Worm (Caenorhabditis elegans): ENCODE measurements around the gene C03B1.1.
A peak's percentile ranks its signal among the peaks of the same experiment; 100 is the strongest.

C03B1.1 gene

DNA sequence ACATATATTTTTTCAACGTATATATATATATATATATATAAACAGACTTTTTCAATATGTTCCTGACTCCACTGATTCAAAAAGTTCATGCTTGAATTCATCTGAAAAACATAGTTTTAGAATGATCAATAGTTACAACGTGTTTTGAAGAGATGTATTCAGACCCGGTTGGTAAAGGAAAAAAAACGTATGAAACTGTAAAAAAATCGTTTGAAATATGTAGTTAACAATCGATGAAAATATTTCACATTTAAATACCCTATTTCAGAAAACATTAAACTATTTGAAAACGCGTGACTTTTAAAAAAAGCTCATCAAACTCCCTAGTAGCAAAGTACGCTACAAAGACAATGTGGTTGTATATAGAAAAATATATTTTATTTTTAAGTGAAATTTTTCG, 13.9 kb upstream of the C03B1.1 start, which contains the start of gene C03B1.14:
Gene C03B1.14 (minus strand): TSS at position 101 of the 400 bp plus-strand sequence.
- TF ChIP-seq nhr-76 (tag; optimal IDR thresholded peaks at IDR 0.05): no peak
- no peak for TF ChIP-seq blmp-1 (tag; optimal IDR thresholded peaks at IDR 0.05)
- no peak for TF ChIP-seq mls-2 (tag; optimal IDR thresholded peaks at IDR 0.05)
- no peak for TF ChIP-seq tbx-8 (GFP tag; optimal IDR thresholded peaks at IDR 0.05)
- no peak for TF ChIP-seq drap-1 (GFP tag; optimal IDR thresholded peaks at IDR 0.05)
- no peak for TF ChIP-seq nhr-28 (tag; optimal IDR thresholded peaks at IDR 0.05)
- no peak for TF ChIP-seq sptf-1 (tag; optimal IDR thresholded peaks at IDR 0.05)
- TF ChIP-seq ztf-11 (tag; optimal IDR thresholded peaks at IDR 0.05): no peak
- no peak for TF ChIP-seq lsy-2 (tag; optimal IDR thresholded peaks at IDR 0.05)
- no peak for TF ChIP-seq ceh-43 (GFP tag; optimal IDR thresholded peaks at IDR 0.05)
- TF ChIP-seq ces-1 (GFP tag; optimal IDR thresholded peaks at IDR 0.05): no peak
- TF ChIP-seq pha-4 (tag; optimal IDR thresholded peaks at IDR 0.05): no peak

DNA sequence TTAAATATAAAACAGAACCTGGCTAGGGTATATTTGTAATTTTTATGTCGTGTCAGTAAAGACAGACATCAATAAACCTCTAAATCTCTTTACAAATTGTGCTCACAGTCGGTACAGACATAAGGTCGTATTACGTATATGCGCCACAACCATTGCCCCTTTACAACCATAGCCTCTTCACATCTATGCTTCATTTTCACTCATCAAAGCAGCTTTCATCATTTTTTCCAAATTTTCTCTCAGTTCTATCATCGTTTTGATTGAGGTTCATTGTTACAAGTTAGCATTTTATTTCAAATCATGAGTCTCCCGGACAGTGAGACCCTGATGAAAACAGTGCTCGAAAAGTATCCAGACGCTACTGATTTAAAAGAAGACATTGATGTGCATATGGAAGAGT, 10.4 kb upstream of the C03B1.1 start, which contains the start of gene C03B1.4:
Gene C03B1.4 (plus strand): TSS at position 301 of the 400 bp plus-strand sequence.
- TF ChIP-seq ceh-43 (GFP tag; optimal IDR thresholded peaks at IDR 0.05): no peak
- TF ChIP-seq hlh-1 (tag; optimal IDR thresholded peaks at IDR 0.05): no peak

DNA sequence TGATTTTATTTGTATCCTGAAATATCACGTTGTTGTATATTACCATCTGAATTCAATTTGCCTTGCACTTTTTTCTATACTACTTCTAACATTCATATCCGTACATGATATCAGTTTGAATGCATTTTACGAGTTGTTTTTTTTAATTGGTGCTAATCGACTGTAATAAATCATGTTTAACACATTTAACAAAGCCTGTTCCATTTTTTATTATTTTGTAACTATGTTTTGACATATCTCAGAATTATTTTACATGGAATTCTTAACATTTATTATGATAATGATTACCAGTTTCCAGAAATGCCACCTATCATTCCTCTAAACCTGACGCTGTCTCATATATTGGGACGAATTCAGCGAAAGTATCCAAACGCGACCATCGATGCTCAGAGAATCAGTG, 8.8 kb upstream of the C03B1.1 start, which contains the start of gene C03B1.3:
Gene C03B1.3 (plus strand): TSS at position 301 of the 400 bp plus-strand sequence.
- TF ChIP-seq mab-5 (tag; optimal IDR thresholded peaks at IDR 0.05) (no peak), lin-32 (GFP tag; optimal IDR thresholded peaks at IDR 0.05) (no peak), mls-2 (tag; optimal IDR thresholded peaks at IDR 0.05) (no peak), mep-1 (tag; optimal IDR thresholded peaks at IDR 0.05) (no peak), sem-2 (GFP tag; optimal IDR thresholded peaks at IDR 0.05) (no peak), cnd-1 (tag; optimal IDR thresholded peaks at IDR 0.05) (no peak), elt-3 (tag; optimal IDR thresholded peaks at IDR 0.05) (no peak), zip-8 (tag; optimal IDR thresholded peaks at IDR 0.05) (no peak), nhr-28 (tag; optimal IDR thresholded peaks at IDR 0.05) (no peak), ces-1 (GFP tag; optimal IDR thresholded peaks at IDR 0.05) (no peak), ceh-39 (tag; optimal IDR thresholded peaks at IDR 0.05) (no peak), M03D4.4 (tag; optimal IDR thresholded peaks at IDR 0.05) (no peak), ceh-83 (GFP tag; optimal IDR thresholded peaks at IDR 0.05) (no peak)

DNA sequence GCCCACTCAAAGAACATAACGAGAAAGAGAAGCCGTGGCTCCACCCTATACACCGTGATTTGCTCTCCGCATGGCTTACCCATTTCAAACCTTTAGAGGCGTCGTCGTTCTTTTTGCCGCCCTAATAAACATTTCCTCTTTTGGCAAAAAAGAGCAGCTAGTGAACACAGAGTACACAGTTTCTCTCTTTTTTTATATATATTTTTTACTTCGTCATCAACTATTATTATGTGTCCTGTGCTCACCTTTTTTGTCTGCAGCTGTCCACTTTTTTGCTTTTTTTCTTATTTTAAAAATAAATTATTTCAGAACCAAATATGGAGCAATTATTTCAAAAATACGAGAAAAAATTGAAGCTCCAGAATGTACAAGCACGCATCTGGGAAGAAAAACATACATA, 4.8 kb upstream of the C03B1.1 start, which contains the start of gene C03B1.2:
Gene C03B1.2 (plus strand): TSS at position 301 of the 400 bp plus-strand sequence.
- TF ChIP-seq pha-4 (tag; optimal IDR thresholded peaks at IDR 0.05) (no peak), elt-1 (tag; optimal IDR thresholded peaks at IDR 0.05; ENCODE audit: borderline replicate concordance, insufficient read depth) (no peak), tbx-8 (GFP tag; optimal IDR thresholded peaks at IDR 0.05) (no peak), elt-3 (tag; optimal IDR thresholded peaks at IDR 0.05) (no peak), nhr-28 (tag; optimal IDR thresholded peaks at IDR 0.05) (no peak), ceh-83 (GFP tag; optimal IDR thresholded peaks at IDR 0.05) (no peak), sptf-1 (tag; optimal IDR thresholded peaks at IDR 0.05) (no peak), mab-5 (tag; optimal IDR thresholded peaks at IDR 0.05) (no peak), lin-32 (GFP tag; optimal IDR thresholded peaks at IDR 0.05) (no peak)

DNA sequence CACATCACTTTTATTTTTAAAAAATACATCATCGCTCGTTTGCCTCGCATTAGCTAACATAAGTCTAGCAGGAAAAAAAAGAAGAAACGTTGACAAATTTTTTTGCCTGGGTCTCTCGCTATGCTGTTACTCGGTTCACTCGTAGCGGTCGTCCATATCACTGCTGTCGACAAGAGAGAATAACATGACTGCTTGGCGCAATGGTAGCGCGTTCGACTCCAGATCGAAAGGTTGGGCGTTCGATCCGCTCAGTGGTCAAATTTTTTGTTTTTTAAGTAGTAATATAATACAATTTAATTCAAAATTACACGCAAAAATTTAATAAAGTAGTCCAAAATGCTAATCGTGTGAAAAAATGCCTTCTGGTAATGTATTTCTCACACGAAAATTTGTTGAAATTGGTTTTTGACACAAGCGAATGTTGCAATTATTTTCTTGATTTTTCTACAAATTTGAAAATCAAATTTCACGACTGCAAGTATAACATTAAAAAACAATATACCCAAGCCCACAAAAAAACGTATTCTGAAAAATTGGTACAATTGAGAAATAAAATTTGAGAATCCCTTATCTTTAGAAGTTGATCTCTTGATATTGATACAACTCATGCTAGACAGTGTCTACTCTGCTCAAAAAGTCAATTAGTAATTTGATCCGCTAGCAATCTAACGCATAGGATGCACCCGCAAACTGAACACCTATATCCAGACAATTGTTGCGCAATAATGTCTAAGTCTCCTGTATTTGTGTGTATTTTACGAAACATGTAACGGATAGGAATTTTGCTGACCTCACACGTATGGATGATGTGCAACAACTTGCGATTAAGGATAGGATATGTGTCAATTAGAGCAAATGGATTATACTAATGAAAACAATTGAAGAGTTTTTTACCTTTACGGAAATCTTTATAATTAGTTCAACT, 3.1 kb upstream of the C03B1.1 start:
- TF ChIP-seq lin-32 (GFP tag; optimal IDR thresholded peaks at IDR 0.05) (peak; percentile 37), blmp-1 (tag; optimal IDR thresholded peaks at IDR 0.05) (no peak), hlh-1 (tag; optimal IDR thresholded peaks at IDR 0.05) (peak; percentile 46), pha-4 (tag; optimal IDR thresholded peaks at IDR 0.05) (no peak), unc-120 (tag; optimal IDR thresholded peaks at IDR 0.05; ENCODE audit: poor library complexity, severe bottlenecking) (peak; percentile 59), sem-2 (GFP tag; optimal IDR thresholded peaks at IDR 0.05) (peak; percentile 71), zip-8 (tag; optimal IDR thresholded peaks at IDR 0.05) (peak; percentile 76), elt-3 (tag; optimal IDR thresholded peaks at IDR 0.05) (no peak), nhr-28 (tag; optimal IDR thresholded peaks at IDR 0.05) (no peak), ces-1 (GFP tag; optimal IDR thresholded peaks at IDR 0.05) (no peak), lsy-2 (tag; optimal IDR thresholded peaks at IDR 0.05) (no peak), M03D4.4 (tag; optimal IDR thresholded peaks at IDR 0.05) (peak; percentile 83), nhr-76 (tag; optimal IDR thresholded peaks at IDR 0.05) (no peak), unc-39 (tag; optimal IDR thresholded peaks at IDR 0.05) (no peak), mls-2 (tag; optimal IDR thresholded peaks at IDR 0.05) (peak; percentile 77), tbx-8 (GFP tag; optimal IDR thresholded peaks at IDR 0.05) (peak; percentile 79), drap-1 (GFP tag; optimal IDR thresholded peaks at IDR 0.05) (peak; percentile 79), mep-1 (tag; optimal IDR thresholded peaks at IDR 0.05) (peak; percentile 11), sptf-1 (tag; optimal IDR thresholded peaks at IDR 0.05) (peak; percentile 88), ceh-39 (tag; optimal IDR thresholded peaks at IDR 0.05) (no peak), flh-1 (GFP tag; optimal IDR thresholded peaks at IDR 0.05) (peak; percentile 43), ham-2 (GFP tag; optimal IDR thresholded peaks at IDR 0.05) (peak; percentile 47), nhr-12 (tag; optimal IDR thresholded peaks at IDR 0.05) (no peak), nhr-2 (tag; optimal IDR thresholded peaks at IDR 0.05) (peak; percentile 66), cnd-1 (tag; optimal IDR thresholded peaks at IDR 0.05) (peak; percentile 68), ceh-83 (GFP tag; optimal IDR thresholded peaks at IDR 0.05) (peak; percentile 84), nhr-237 (tag; optimal IDR thresholded peaks at IDR 0.05) (peak; percentile 20), mab-5 (tag; optimal IDR thresholded peaks at IDR 0.05) (peak; percentile 22), elt-1 (tag; optimal IDR thresholded peaks at IDR 0.05; ENCODE audit: borderline replicate concordance, insufficient read depth) (no peak), bed-3 (GFP tag; optimal IDR thresholded peaks at IDR 0.05) (peak; percentile 71), ceh-43 (GFP tag; optimal IDR thresholded peaks at IDR 0.05) (peak; percentile 58)

Measured in whole organism, mixed stage, embryonic.